Fruit fly (Drosophila melanogaster) whole organism, embryonic: Measurements from ENCODE around the gene PIG-U.

ENCODE experiments used
- Adf1 ChIP-seq: fragments of 200-800 bp; sonication (Bioruptor generic); IDR thresholded peaks from 2 replicates; pipeline ENCODE4 v1.3.6; 2022; ENCODE audit warnings: missing biosample characterization, missing genetic modification characterization
- CG10209 ChIP-seq: fragments of 200-800 bp; sonication (Bioruptor generic); optimal IDR thresholded peaks from 3 replicates; lab custom pipeline; 2017; ENCODE audit warnings: missing biosample characterization, mild to moderate bottlenecking, missing genetic modification characterization, missing genetic modification reagents
- CG10431 ChIP-seq: fragments of 200-800 bp; sonication (Bioruptor generic); optimal IDR thresholded peaks from 3 replicates; lab custom pipeline; 2018; ENCODE audit warnings: missing biosample characterization, mild to moderate bottlenecking, missing genetic modification characterization
- CG10959 ChIP-seq: fragments of 200-800 bp; sonication (Bioruptor generic); IDR thresholded peaks from 2 replicates; pipeline ENCODE4 v1.3.6; 2022; ENCODE audit warnings: missing biosample characterization, missing genetic modification characterization
- CG12659 ChIP-seq: fragments of 200-800 bp; sonication (Bioruptor generic); optimal IDR thresholded peaks from 3 replicates; lab custom pipeline; 2017; ENCODE audit warnings: mild to moderate bottlenecking, missing biosample characterization, missing genetic modification reagents, missing genetic modification characterization
- CG13624 ChIP-seq: fragments of 200-800 bp; sonication (Bioruptor generic); optimal IDR thresholded peaks from 2 replicates; lab custom pipeline; 2016; ENCODE audit warnings: missing biosample characterization, missing genetic modification characterization
- CG13775 ChIP-seq: fragments of 200-800 bp; sonication (Bioruptor generic); optimal IDR thresholded peaks from 3 replicates; lab custom pipeline; 2017; ENCODE audit warnings: missing biosample characterization, mild to moderate bottlenecking, missing genetic modification characterization
- CG15514 ChIP-seq: fragments of 200-800 bp; sonication (Bioruptor generic); optimal IDR thresholded peaks from 3 replicates; lab custom pipeline; 2017; ENCODE audit warnings: missing biosample characterization, missing genetic modification characterization, mild to moderate bottlenecking, moderate library complexity, missing genetic modification reagents
- CG15696 ChIP-seq: fragments of 200-800 bp; sonication (Bioruptor generic); optimal IDR thresholded peaks from 2 replicates; lab custom pipeline; 2019; ENCODE audit warnings: missing biosample characterization, mild to moderate bottlenecking, missing genetic modification characterization, moderate library complexity
- CG17612 ChIP-seq: fragments of 200-800 bp; sonication (Bioruptor generic); IDR thresholded peaks from 2 replicates; pipeline ENCODE4 v1.3.6; 2022; ENCODE audit warnings: missing biosample characterization, missing genetic modification characterization
- CG2116 ChIP-seq: fragments of 200-800 bp; sonication (Bioruptor generic); optimal IDR thresholded peaks from 3 replicates; lab custom pipeline; 2018; ENCODE audit warnings: missing biosample characterization, mild to moderate bottlenecking, missing genetic modification characterization
- CG2712 ChIP-seq: fragments of 200-800 bp; optimal IDR thresholded peaks from 3 replicates; lab custom pipeline; 2019; ENCODE audit warnings: missing biosample characterization, mild to moderate bottlenecking, missing genetic modification characterization, moderate library complexity
- CG33557 ChIP-seq: fragments of 200-800 bp; sonication (Bioruptor generic); optimal IDR thresholded peaks from 2 replicates; lab custom pipeline; 2019; ENCODE audit warnings: missing biosample characterization, mild to moderate bottlenecking, missing genetic modification characterization, moderate library complexity
- CG5245 ChIP-seq: fragments of 200-800 bp; sonication (Bioruptor generic); optimal IDR thresholded peaks from 3 replicates; lab custom pipeline; 2016; ENCODE audit warnings: missing biosample characterization, missing genetic modification characterization
- CG7357 ChIP-seq: fragments of 200-800 bp; sonication (Bioruptor generic); IDR thresholded peaks from 3 replicates; pipeline ENCODE4 v1.3.6; 2022; ENCODE audit warnings: missing biosample characterization, missing genetic modification characterization
- CG8290 ChIP-seq, 3 experiments: fragments of 200-800 bp; sonication (Bioruptor generic); optimal IDR thresholded peaks; 2 replicates each; lab custom pipeline; 2016 to 2019; ENCODE audit warnings: missing biosample characterization in 3 of 3, missing genetic modification characterization in 3 of 3, mild to moderate bottlenecking in 2 of 3, moderate library complexity in 1 of 3
- CG9932 ChIP-seq: fragments of 200-800 bp; sonication (Bioruptor generic); IDR thresholded peaks from 2 replicates; pipeline ENCODE4 v1.3.6; 2022; ENCODE audit warnings: missing biosample characterization, missing genetic modification characterization
- CkIIα-i1 ChIP-seq: fragments of 200-800 bp; sonication (Bioruptor generic); IDR thresholded peaks from 2 replicates; pipeline ENCODE4 v1.3.6; 2022; ENCODE audit warnings: missing biosample characterization, missing genetic modification characterization
- CrebB ChIP-seq: fragments of 200-800 bp; sonication (Bioruptor generic); optimal IDR thresholded peaks from 3 replicates; lab custom pipeline; 2018; ENCODE audit warnings: missing biosample characterization, mild to moderate bottlenecking, missing genetic modification characterization
- Dll ChIP-seq: fragments of 200-800 bp; sonication (Bioruptor generic); IDR thresholded peaks from 4 replicates; pipeline ENCODE4 v1.3.6; 2022; ENCODE audit warnings: missing biosample characterization, missing genetic modification characterization; ENCODE audit not compliant: partially characterized antibody
- Doc2 ChIP-seq: fragments of 200-800 bp; sonication (Bioruptor generic); IDR thresholded peaks from 2 replicates; pipeline ENCODE4 v1.3.6; 2022; ENCODE audit warnings: missing biosample characterization, missing genetic modification characterization
- Dp ChIP-seq: fragments of 200-800 bp; sonication (Bioruptor generic); optimal IDR thresholded peaks from 2 replicates; lab custom pipeline; 2018; ENCODE audit warnings: missing biosample characterization, mild to moderate bottlenecking, missing genetic modification characterization, moderate library complexity
- Ets97D ChIP-seq: fragments of 200-800 bp; sonication (Bioruptor generic); optimal IDR thresholded peaks from 3 replicates; lab custom pipeline; 2016; ENCODE audit warnings: missing biosample characterization, missing genetic modification characterization
- Lim3 ChIP-seq: fragments of 200-800 bp; sonication (Bioruptor generic); IDR thresholded peaks from 2 replicates; pipeline ENCODE4 v1.3.6; 2022; ENCODE audit warnings: missing biosample characterization, missing genetic modification characterization
- Med ChIP-seq: fragments of 200-800 bp; sonication (Bioruptor generic); peaks from one replicate; lab custom pipeline; 2016; ENCODE audit warnings: missing biosample characterization, missing genetic modification characterization, mild to moderate bottlenecking, inconsistent platforms, moderate library complexity
- Meics ChIP-seq: fragments of 200-800 bp; sonication (Bioruptor generic); optimal IDR thresholded peaks from 2 replicates; lab custom pipeline; 2017; ENCODE audit warnings: missing biosample characterization, mild to moderate bottlenecking, missing genetic modification characterization
- Mes4 ChIP-seq: fragments of 200-800 bp; sonication (Bioruptor generic); optimal IDR thresholded peaks from 2 replicates; lab custom pipeline; 2016; ENCODE audit warnings: missing biosample characterization, missing genetic modification characterization
- Opbp ChIP-seq: fragments of 200-800 bp; sonication (Bioruptor generic); IDR thresholded peaks from 3 replicates; pipeline ENCODE4 v1.3.6; 2022; ENCODE audit warnings: missing biosample characterization, missing genetic modification characterization; ENCODE audit not compliant: partially characterized antibody
- Optix ChIP-seq: fragments of 200-800 bp; sonication (Bioruptor generic); IDR thresholded peaks from 3 replicates; pipeline ENCODE4 v1.3.6; 2022; ENCODE audit warnings: missing biosample characterization, missing genetic modification characterization
- Rx ChIP-seq: fragments of 200-800 bp; sonication (Bioruptor generic); IDR thresholded peaks from 2 replicates; pipeline ENCODE4 v1.3.6; 2022; ENCODE audit warnings: missing biosample characterization, missing genetic modification characterization
- Trl ChIP-seq, 3 experiments: fragments of >200 bp in 2 of 3; fragments of 200-800 bp in 1 of 3; sonication (Bioruptor generic) in 1 of 3; optimal IDR thresholded peaks; 2 replicates in 1 of 3; 3 replicates in 2 of 3; lab custom pipeline; 2016 to 2017; ENCODE audit warnings: missing biosample characterization in 1 of 3, missing genetic modification characterization in 1 of 3
- Usf ChIP-seq: fragments of 200-800 bp; sonication (Bioruptor generic); optimal IDR thresholded peaks from 2 replicates; lab custom pipeline; 2017; ENCODE audit warnings: missing genotype, missing biosample characterization, missing genetic modification characterization
- amos ChIP-seq: fragments of 200-800 bp; sonication (Bioruptor generic); IDR thresholded peaks from 2 replicates; pipeline ENCODE4 v1.3.6; 2022; ENCODE audit warnings: missing biosample characterization, missing genetic modification characterization; ENCODE audit not compliant: partially characterized antibody
- cwo ChIP-seq: fragments of 200-800 bp; sonication (Bioruptor generic); optimal IDR thresholded peaks from 3 replicates; lab custom pipeline; 2017; ENCODE audit warnings: missing biosample characterization, missing genetic modification characterization, mild to moderate bottlenecking, moderate library complexity, missing genetic modification reagents
- ewg ChIP-seq: fragments of 200-800 bp; sonication (Bioruptor generic); optimal IDR thresholded peaks from 3 replicates; lab custom pipeline; 2017; ENCODE audit warnings: mild to moderate bottlenecking, missing biosample characterization, missing genetic modification reagents, missing genetic modification characterization
- fd64A ChIP-seq: fragments of 200-800 bp; sonication (Bioruptor generic); optimal IDR thresholded peaks from 3 replicates; lab custom pipeline; 2018; ENCODE audit warnings: missing biosample characterization, mild to moderate bottlenecking, missing genetic modification characterization
- gcm ChIP-seq: fragments of 200-800 bp; sonication (Bioruptor generic); optimal IDR thresholded peaks from 2 replicates; lab custom pipeline; 2019; ENCODE audit warnings: missing biosample characterization, mild to moderate bottlenecking, missing genetic modification characterization, moderate library complexity
- grau ChIP-seq: fragments of 200-800 bp; optimal IDR thresholded peaks from 3 replicates; lab custom pipeline; 2019; ENCODE audit warnings: missing biosample characterization, mild to moderate bottlenecking, missing genetic modification characterization, moderate library complexity
- gt ChIP-seq: fragments of 200-800 bp; sonication (Bioruptor generic); IDR thresholded peaks from 2 replicates; pipeline ENCODE4 v1.3.6; 2022; ENCODE audit warnings: missing biosample characterization, missing genetic modification characterization
- kah ChIP-seq: fragments of 200-800 bp; sonication (Bioruptor generic); optimal IDR thresholded peaks from 2 replicates; lab custom pipeline; 2018; ENCODE audit warnings: missing biosample characterization, mild to moderate bottlenecking, missing genetic modification characterization
- nmo ChIP-seq: fragments of 200-800 bp; sonication (Bioruptor generic); optimal IDR thresholded peaks from 2 replicates; lab custom pipeline; 2018; ENCODE audit warnings: missing biosample characterization, mild to moderate bottlenecking, missing genetic modification characterization, moderate library complexity
- nom ChIP-seq: fragments of 200-800 bp; sonication (Bioruptor generic); optimal IDR thresholded peaks from 2 replicates; lab custom pipeline; 2017; ENCODE audit warnings: missing biosample characterization, missing genetic modification characterization, mild to moderate bottlenecking, moderate library complexity, missing genetic modification reagents
- org-1 ChIP-seq: fragments of 200-800 bp; sonication (Bioruptor generic); optimal IDR thresholded peaks from 2 replicates; lab custom pipeline; 2017; ENCODE audit warnings: missing biosample characterization, missing genetic modification characterization
- psq ChIP-seq: fragments of 200-800 bp; sonication (Bioruptor generic); optimal IDR thresholded peaks from 2 replicates; lab custom pipeline; 2017; ENCODE audit warnings: missing biosample characterization, missing genetic modification characterization
- row ChIP-seq: fragments of 200-800 bp; sonication (Bioruptor generic); IDR thresholded peaks from 3 replicates; pipeline ENCODE4 v1.3.6; 2022; ENCODE audit warnings: missing biosample characterization, missing genetic modification characterization
- sna ChIP-seq: fragments of 200-800 bp; sonication (Bioruptor generic); IDR thresholded peaks from 2 replicates; pipeline ENCODE4 v1.3.6; 2022; ENCODE audit warnings: missing biosample characterization, missing genetic modification characterization; ENCODE audit not compliant: partially characterized antibody
- sug ChIP-seq: fragments of 200-800 bp; optimal IDR thresholded peaks from 2 replicates; lab custom pipeline; 2019; ENCODE audit warnings: missing biosample characterization, mild to moderate bottlenecking, missing genetic modification characterization, moderate library complexity
- wek ChIP-seq: fragments of 200-800 bp; sonication (Bioruptor generic); optimal IDR thresholded peaks from 3 replicates; lab custom pipeline; 2018; ENCODE audit warnings: missing biosample characterization, mild to moderate bottlenecking, missing genetic modification characterization, moderate library complexity
- zfh1 ChIP-seq: fragments of 200-800 bp; sonication (Bioruptor generic); IDR thresholded peaks from 3 replicates; pipeline ENCODE4 v1.3.6; 2022; ENCODE audit warnings: missing biosample characterization, missing genetic modification characterization

PIG-U gene

dm6 chr2L:8543102-8543501 lies 28.2 kb downstream of the PIG-U start (continued):
- TF ChIP-seq CG8290 (GFP tag; optimal IDR thresholded peaks at IDR 0.05; lab: Kevin White, UChicago) (peak; percentile 51), CG8290 (tag; optimal IDR thresholded peaks at IDR 0.05; lab: Kevin White, UChicago) (peak in 1 of 2 experiments; percentile 45), CG10209 (GFP tag; lab: Kevin White, UChicago) (no peak), psq (peak; percentile 62), CG15514 (GFP tag; lab: Kevin White, UChicago) (peak; percentile 20), org-1 (no peak), Lim3 (no peak), fd64A (GFP tag; lab: Kevin White, UChicago) (no peak), Ets97D (GFP tag; lab: Kevin White, UChicago) (peak; percentile 2), CG2116 (GFP tag; lab: Kevin White, UChicago) (peak; percentile 9), cwo (GFP tag; lab: Kevin White, UChicago) (no peak), grau (tag; lab: Kevin White, UChicago) (peak; percentile 18), Med (GFP tag; lab: Kevin White, UChicago) (peak; percentile 76), ewg (GFP tag; lab: Kevin White, UChicago) (peak; percentile 38), kah (no peak), Mes4 (GFP tag; lab: Kevin White, UChicago) (peak; percentile 20), CG10431 (peak; percentile 59), nom (GFP tag; lab: Kevin White, UChicago) (peak; percentile 28), gcm (GFP tag; lab: Kevin White, UChicago) (peak; percentile 6), CG15696 (tag; lab: Kevin White, UChicago) (no peak), row (GFP tag; lab: Robert Waterston, UW) (peak; percentile 34; the same call in 1 of the 3 replicates), CG9932 (GFP tag; lab: Robert Waterston, UW) (no peak), CG7357 (GFP tag; lab: Robert Waterston, UW) (no peak), CG5245 (GFP tag; lab: Kevin White, UChicago) (no peak), gt (GFP tag; lab: Robert Waterston, UW) (no peak), CG13775 (GFP tag; lab: Kevin White, UChicago) (no peak), Dll (GFP tag; lab: Robert Waterston, UW) (no peak; the same call in 3 of the 4 replicates), Adf1 (GFP tag; lab: Robert Waterston, UW) (peak; percentile 66), Meics (GFP tag; lab: Kevin White, UChicago) (peak; percentile 4), CG17612 (GFP tag; lab: Robert Waterston, UW) (no peak), sug (tag; lab: Kevin White, UChicago) (peak; percentile 18), Opbp (GFP tag; lab: Robert Waterston, UW) (no peak), CG2712 (peak; percentile 22), Trl (optimal IDR thresholded peaks at IDR 0.05; lab: Kevin White, UChicago) (peak; percentile 71 to 81), Trl (GFP tag; optimal IDR thresholded peaks at IDR 0.05; lab: Kevin White, UChicago) (peak; percentile 40), CkIIα-i1 (GFP tag; lab: Robert Waterston, UW) (no peak), Dp (GFP tag; lab: Kevin White, UChicago) (no peak), CG13624 (no peak), CG10959 (GFP tag; lab: Robert Waterston, UW) (no peak), Rx (GFP tag; lab: Robert Waterston, UW) (no peak), Usf (no peak), Optix (GFP tag; lab: Robert Waterston, UW) (no peak), zfh1 (peak; percentile 10; the same call in 1 of the 3 replicates), sna (GFP tag; lab: Robert Waterston, UW) (no peak), wek (GFP tag; lab: Kevin White, UChicago) (peak; percentile 44), amos (GFP tag; lab: Robert Waterston, UW) (peak; percentile 38), CrebB (tag; lab: Kevin White, UChicago) (no peak), CG33557 (GFP tag; lab: Kevin White, UChicago) (peak; percentile 41), CG12659 (peak; percentile 34), nmo (GFP tag; lab: Kevin White, UChicago) (no peak), Doc2 (no peak)
